Worm (Caenorhabditis elegans) whole organism, L4 larva: ENCODE results near the gene wdr-31.

ENCODE experiments used
- Y105C5A.15 ChIP-seq: fragments of 200-800 bp; sonication (Bioruptor generic); IDR thresholded peaks from 2 replicates; pipeline ENCODE4 v1.3.6; 2022; ENCODE audit warnings: missing genetic modification characterization, missing compliant biosample characterization
- egl-27 ChIP-seq: sonication (generic microtip); optimal IDR thresholded peaks from 3 replicates; lab custom pipeline; 2017; ENCODE audit warnings: missing biosample characterization, missing genetic modification reagents, missing genetic modification characterization

DNA sequence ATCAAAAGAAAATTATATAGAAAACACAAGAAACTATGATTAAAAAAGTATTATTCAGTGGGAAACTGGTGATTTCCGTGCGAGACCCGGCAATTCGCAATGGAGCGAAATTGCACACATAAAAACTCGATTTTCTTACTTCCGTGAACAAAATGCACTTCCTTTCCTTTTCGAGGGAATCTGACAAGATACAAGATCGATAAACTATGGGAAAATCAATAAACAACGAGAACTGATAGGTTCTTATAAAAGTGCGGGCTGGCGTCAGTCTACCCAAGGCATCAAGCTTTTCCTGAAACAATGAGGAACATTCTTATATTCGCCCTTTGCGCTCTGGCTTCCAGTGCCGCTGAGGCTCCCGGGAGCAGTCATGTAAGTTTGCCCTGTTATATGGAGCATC, 17.9 kb upstream of the wdr-31 start, which contains the start of gene F29A7.3:
- no peak for TF ChIP-seq egl-27 (tag; lab: Kevin White, UChicago)
- TF ChIP-seq Y105C5A.15 (GFP tag; lab: Robert Waterston, UW): no peak
